Worm (Caenorhabditis elegans) whole organism, L3 larva: ENCODE results near the gene C07H4.1.

Source experiments
- aly-2 ChIP-seq: fragments of 150-350 bp; optimal IDR thresholded peaks from 2 replicates; lab custom pipeline; 2014; ENCODE audit warnings: missing biosample characterization, missing genetic modification characterization
- ama-1 ChIP-seq: fragments of 150-350 bp; optimal IDR thresholded peaks from 2 replicates; lab custom pipeline; 2018
- ceh-16 ChIP-seq: sonication (generic microtip); optimal IDR thresholded peaks from 2 replicates; lab custom pipeline; 2017; ENCODE audit warnings: missing biosample characterization, missing genetic modification characterization
- ceh-28 ChIP-seq: fragments of 150-350 bp; optimal IDR thresholded peaks from 2 replicates; lab custom pipeline; 2014; ENCODE audit warnings: missing biosample characterization, missing genetic modification reagents, missing genetic modification characterization
- ceh-82 ChIP-seq: fragments of 150-350 bp; optimal IDR thresholded peaks from 2 replicates; lab custom pipeline; 2014; ENCODE audit warnings: missing biosample characterization, missing genetic modification characterization
- ceh-9 ChIP-seq: sonication (generic microtip); optimal IDR thresholded peaks from 2 replicates; lab custom pipeline; 2018; ENCODE audit warnings: missing biosample characterization, missing genetic modification characterization
- daf-12 ChIP-seq: fragments of 150-350 bp; optimal IDR thresholded peaks from 2 replicates; lab custom pipeline; 2014; ENCODE audit warnings: missing biosample characterization, missing genetic modification reagents, missing genetic modification characterization
- egl-27 ChIP-seq: sonication (generic microtip); optimal IDR thresholded peaks from 4 replicates; lab custom pipeline; 2017; ENCODE audit warnings: missing biosample characterization, missing genetic modification reagents, missing genetic modification characterization
- elt-2 ChIP-seq: sonication (generic microtip); optimal IDR thresholded peaks from 2 replicates; lab custom pipeline; 2016; ENCODE audit warnings: missing genetic modification reagents, mild to moderate bottlenecking, missing genetic modification characterization, missing compliant biosample characterization
- elt-3 ChIP-seq, 3 experiments: fragments of 150-350 bp in 1 of 3; sonication (generic microtip) in 2 of 3; optimal IDR thresholded peaks; 2 replicates in 2 of 3; 4 replicates in 1 of 3; lab custom pipeline; 2014 to 2017; ENCODE audit warnings: missing biosample characterization in 3 of 3, missing genetic modification characterization in 3 of 3
- eor-1 ChIP-seq, 2 experiments: fragments of 150-350 bp; optimal IDR thresholded peaks; 2 replicates each; lab custom pipeline; 2014 to 2018; ENCODE audit warnings: missing biosample characterization in 2 of 2, missing genetic modification characterization in 2 of 2
- fkh-10 ChIP-seq: sonication (generic microtip); optimal IDR thresholded peaks from 2 replicates; lab custom pipeline; 2017; ENCODE audit warnings: missing biosample characterization, missing genetic modification reagents, missing genetic modification characterization
- fos-1 ChIP-seq: fragments of 150-350 bp; optimal IDR thresholded peaks from 2 replicates; lab custom pipeline; 2014; ENCODE audit warnings: missing biosample characterization, missing genetic modification characterization
- hmg-11 ChIP-seq: sonication (generic microtip); optimal IDR thresholded peaks from 2 replicates; lab custom pipeline; 2016; ENCODE audit warnings: missing genetic modification characterization, missing compliant biosample characterization
- lin-15B ChIP-seq: fragments of 150-350 bp; optimal IDR thresholded peaks from 2 replicates; lab custom pipeline; 2014; ENCODE audit warnings: missing biosample characterization, missing genetic modification characterization
- lin-39 ChIP-seq: fragments of 150-350 bp; optimal IDR thresholded peaks from 2 replicates; lab custom pipeline; 2018; ENCODE audit warnings: missing biosample characterization, missing genetic modification reagents, missing genetic modification characterization
- lsy-12 ChIP-seq: sonication (generic microtip); optimal IDR thresholded peaks from 2 replicates; lab custom pipeline; 2016; ENCODE audit warnings: mild to moderate bottlenecking, missing genetic modification characterization, missing compliant biosample characterization
- mdl-1 ChIP-seq: fragments of 150-350 bp; optimal IDR thresholded peaks from 2 replicates; lab custom pipeline; 2014; ENCODE audit warnings: missing biosample characterization, missing genetic modification characterization
- nfya-1 ChIP-seq: sonication (generic microtip); optimal IDR thresholded peaks from 2 replicates; lab custom pipeline; 2017; ENCODE audit warnings: missing genetic modification characterization, mild to moderate bottlenecking, missing compliant biosample characterization, antibody characterized with exemption, moderate library complexity; ENCODE audit not compliant: insufficient read depth
- nhr-11 ChIP-seq: fragments of 150-350 bp; optimal IDR thresholded peaks from 2 replicates; lab custom pipeline; 2014; ENCODE audit warnings: missing biosample characterization, missing genetic modification characterization
- nhr-12 ChIP-seq: fragments of 150-350 bp; optimal IDR thresholded peaks from 2 replicates; lab custom pipeline; 2014; ENCODE audit warnings: missing biosample characterization, missing genetic modification characterization
- nhr-23 ChIP-seq: fragments of 150-350 bp; optimal IDR thresholded peaks from 2 replicates; lab custom pipeline; 2014; ENCODE audit warnings: missing biosample characterization, missing genetic modification reagents, missing genetic modification characterization
- nhr-237 ChIP-seq: fragments of 150-350 bp; optimal IDR thresholded peaks from 2 replicates; lab custom pipeline; 2014; ENCODE audit warnings: missing biosample characterization, missing genetic modification characterization
- nhr-25 ChIP-seq: sonication (generic microtip); optimal IDR thresholded peaks from 2 replicates; lab custom pipeline; 2017; ENCODE audit warnings: missing biosample characterization, missing genetic modification characterization
- nhr-28 ChIP-seq: fragments of 150-350 bp; optimal IDR thresholded peaks from 2 replicates; lab custom pipeline; 2014; ENCODE audit warnings: missing biosample characterization, missing genetic modification characterization
- nhr-67 ChIP-seq: fragments of 150-350 bp; optimal IDR thresholded peaks from 2 replicates; lab custom pipeline; 2014; ENCODE audit warnings: missing biosample characterization, missing genetic modification characterization
- nhr-76 ChIP-seq: fragments of 150-350 bp; sonication (generic microtip); optimal IDR thresholded peaks from 5 replicates; lab custom pipeline; 2014; ENCODE audit warnings: missing biosample characterization, missing genetic modification characterization
- nhr-77 ChIP-seq: fragments of 150-350 bp; optimal IDR thresholded peaks from 2 replicates; lab custom pipeline; 2014; ENCODE audit warnings: missing biosample characterization, missing genetic modification characterization
- pha-4 ChIP-seq: fragments of 150-350 bp; optimal IDR thresholded peaks from 2 replicates; lab custom pipeline; 2014; ENCODE audit warnings: missing biosample characterization, missing genetic modification reagents, missing genetic modification characterization
- pqm-1 ChIP-seq: fragments of 150-350 bp; optimal IDR thresholded peaks from 2 replicates; lab custom pipeline; 2017; ENCODE audit warnings: missing biosample characterization, missing genetic modification characterization, inconsistent platforms
- sea-2 ChIP-seq: fragments of 150-350 bp; sonication (generic microtip); optimal IDR thresholded peaks from 4 replicates; lab custom pipeline; 2014; ENCODE audit warnings: missing biosample characterization, missing genetic modification reagents, missing genetic modification characterization
- skn-1 ChIP-seq: fragments of 150-350 bp; optimal IDR thresholded peaks from 2 replicates; lab custom pipeline; 2014; ENCODE audit warnings: missing biosample characterization, missing genetic modification characterization
- tbx-2 ChIP-seq: sonication (generic microtip); optimal IDR thresholded peaks from 2 replicates; lab custom pipeline; 2016; ENCODE audit warnings: mild to moderate bottlenecking, missing genetic modification characterization, missing compliant biosample characterization
- unc-62 ChIP-seq: fragments of 150-350 bp; sonication (generic microtip); optimal IDR thresholded peaks from 4 replicates; lab custom pipeline; 2014; ENCODE audit warnings: missing biosample characterization, missing genetic modification reagents, missing genetic modification characterization
- zag-1 ChIP-seq: fragments of 150-350 bp; optimal IDR thresholded peaks from 2 replicates; lab custom pipeline; 2014; ENCODE audit warnings: missing biosample characterization, missing genetic modification characterization
- ztf-11 ChIP-seq: fragments of 150-350 bp; optimal IDR thresholded peaks from 2 replicates; lab custom pipeline; 2014; ENCODE audit warnings: missing biosample characterization, missing genetic modification characterization
- ztf-4 ChIP-seq: fragments of 150-350 bp; optimal IDR thresholded peaks from 2 replicates; lab custom pipeline; 2014; ENCODE audit warnings: missing biosample characterization, missing genetic modification characterization

Gene C07H4.1

DNA sequence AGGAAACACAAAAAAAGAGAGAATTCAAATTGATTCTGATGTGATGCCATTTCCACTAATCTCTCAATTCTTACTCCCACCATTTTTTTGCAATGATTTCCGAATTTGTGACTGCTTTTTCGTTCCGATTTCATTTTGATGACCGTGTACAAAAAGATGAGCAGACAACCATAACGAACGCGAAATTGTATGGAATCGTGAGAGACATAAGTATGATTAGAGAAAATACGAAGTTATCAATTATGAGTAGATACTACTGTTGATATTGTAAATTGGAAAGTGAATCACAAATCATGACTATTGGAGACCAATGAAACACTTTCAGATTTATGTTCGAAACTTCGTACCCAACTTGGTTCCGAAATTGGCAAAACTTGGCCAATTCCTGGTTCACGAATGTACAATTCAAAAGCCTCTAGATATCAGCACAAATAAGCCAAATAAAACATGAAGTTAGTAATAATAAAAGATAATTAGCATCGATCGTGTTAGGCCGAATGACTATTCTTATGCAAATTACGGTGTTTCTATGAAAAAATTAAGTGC is 18.1 kb upstream of the C07H4.1 start:
- TF ChIP-seq nhr-25 (tag; lab: Kevin White, UChicago) (no peak), ceh-9 (no peak), pqm-1 (tag; lab: Kevin White, UChicago) (peak; percentile 59), elt-2 (tag; lab: Kevin White, UChicago) (peak; percentile 37), fkh-10 (GFP tag; lab: Kevin White, UChicago) (no peak)

DNA sequence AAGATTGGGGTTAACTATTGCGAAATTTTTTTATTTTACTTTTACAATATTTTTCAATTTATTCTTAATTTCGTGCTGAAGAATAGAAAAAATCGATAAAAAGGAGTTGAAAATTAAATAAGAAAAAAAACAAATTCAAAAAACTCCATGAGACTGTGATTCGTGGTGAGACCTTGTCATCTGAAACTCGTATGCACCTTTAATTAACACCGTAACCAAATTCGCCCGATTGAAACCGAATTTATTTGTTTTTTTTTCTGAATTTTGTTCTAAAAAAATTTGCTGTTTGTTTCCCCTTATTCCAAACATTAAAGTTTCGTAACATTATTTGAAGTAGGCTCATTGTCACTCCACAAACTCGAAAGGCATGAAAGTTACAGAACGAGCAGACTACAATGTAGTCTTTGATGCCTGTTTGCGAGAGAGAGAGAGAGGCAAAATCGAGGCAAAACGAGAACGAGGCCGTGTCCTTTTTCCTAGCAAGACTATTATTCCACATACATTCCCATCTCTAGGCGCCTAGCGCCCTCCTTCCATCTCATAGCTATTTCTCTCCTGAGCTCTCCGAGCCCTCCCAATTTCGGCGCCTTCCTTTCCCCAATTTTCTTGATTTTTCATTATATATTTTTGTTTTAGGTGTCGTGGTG is 15.5 kb upstream of the C07H4.1 start, which contains the start of gene T24H10.4:
Gene T24H10.4 (plus strand): TSS at position 630 of the 647 bp plus-strand sequence.
- peak; percentile 26 for TF ChIP-seq nfya-1 (tag; lab: Kevin White, UChicago)
- TF ChIP-seq unc-62 (GFP tag; lab: Kevin White, UChicago): no peak
- no peak for TF ChIP-seq nhr-25 (tag; lab: Kevin White, UChicago)
- TF ChIP-seq skn-1 (tag; lab: Kevin White, UChicago): peak; percentile 3
- TF ChIP-seq lin-39: peak; percentile 72
- peak; percentile 35 for TF ChIP-seq hmg-11 (tag; lab: Kevin White, UChicago)

DNA sequence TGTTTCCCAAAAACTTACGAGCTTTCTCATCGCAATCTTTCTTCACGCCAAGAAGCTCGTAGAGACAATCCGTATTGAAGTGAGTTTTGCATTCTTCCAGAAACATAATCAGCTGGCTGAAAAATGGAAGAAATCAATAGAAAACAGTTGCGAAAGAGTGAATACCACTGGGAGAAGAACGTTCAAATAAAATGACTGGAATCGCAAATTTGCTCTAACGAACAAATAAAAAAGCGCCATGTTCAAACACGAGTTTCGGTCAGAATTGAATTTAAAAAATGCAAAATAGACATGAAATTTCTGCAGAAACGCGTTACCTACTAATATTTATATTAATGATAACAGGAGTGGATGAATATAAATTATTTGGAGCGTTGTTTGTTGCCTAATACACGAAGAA is 15.0 kb upstream of the C07H4.1 start, which contains the start of gene dnj-23:
Gene dnj-23 (minus strand): TSS at position 158 of the 400 bp plus-strand sequence.
- TF ChIP-seq nfya-1 (tag; lab: Kevin White, UChicago): peak; percentile 50
- no peak for TF ChIP-seq elt-3 (tag; optimal IDR thresholded peaks at IDR 0.05; lab: Kevin White, UChicago)
- peak; percentile 35 for TF ChIP-seq lin-15B
- no peak for TF ChIP-seq nhr-28
- peak; percentile 16 for TF ChIP-seq nhr-25 (tag; lab: Kevin White, UChicago)
- peak; percentile 45 for TF ChIP-seq pha-4 (tag; lab: Kevin White, UChicago)
- TF ChIP-seq skn-1 (tag; lab: Kevin White, UChicago): peak; percentile 28
- peak; percentile 15 for TF ChIP-seq lin-39
- TF ChIP-seq ztf-4: no peak

DNA sequence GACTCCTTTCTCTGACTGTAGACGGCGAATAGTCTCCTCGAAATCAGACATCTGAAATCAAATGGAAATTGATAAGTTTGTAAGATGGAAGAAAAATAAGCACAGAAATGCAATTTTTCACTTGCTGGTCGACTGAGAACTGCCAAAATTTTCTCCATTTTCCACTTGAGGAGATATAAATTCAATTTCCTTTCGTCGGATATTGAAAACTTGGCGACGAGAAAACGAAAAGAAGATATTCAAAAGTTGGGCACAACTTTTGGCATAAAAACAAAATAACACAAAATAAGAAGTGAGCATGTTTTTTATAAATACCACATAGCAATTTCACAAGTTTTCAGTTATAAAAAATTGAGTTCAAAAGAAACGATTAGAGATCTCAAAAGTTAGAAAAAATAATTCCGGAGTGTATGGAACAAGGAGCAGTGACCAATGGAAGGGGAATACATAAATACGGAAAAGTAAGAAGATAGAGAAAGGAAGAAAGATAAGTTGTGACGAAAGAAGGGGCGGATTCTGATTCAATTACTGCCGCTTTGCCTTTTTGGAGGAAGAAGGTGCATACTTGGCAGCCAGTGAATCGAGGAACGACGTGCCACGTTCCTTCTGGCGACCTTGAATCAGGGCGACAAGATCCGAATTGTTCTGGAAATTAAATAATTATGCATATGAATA is 13.7 kb upstream of the C07H4.1 start, which contains the start of gene dyrb-1:
Gene dyrb-1 (minus strand): TSS at position 51 of the 675 bp plus-strand sequence.
- TF ChIP-seq eor-1 (tag; optimal IDR thresholded peaks at IDR 0.05; lab: Kevin White, UChicago) (no peak), ceh-28 (no peak), nhr-12 (tag; lab: Kevin White, UChicago) (no peak)
- TF ChIP-seq, all 47 proteins: peak for 0

DNA sequence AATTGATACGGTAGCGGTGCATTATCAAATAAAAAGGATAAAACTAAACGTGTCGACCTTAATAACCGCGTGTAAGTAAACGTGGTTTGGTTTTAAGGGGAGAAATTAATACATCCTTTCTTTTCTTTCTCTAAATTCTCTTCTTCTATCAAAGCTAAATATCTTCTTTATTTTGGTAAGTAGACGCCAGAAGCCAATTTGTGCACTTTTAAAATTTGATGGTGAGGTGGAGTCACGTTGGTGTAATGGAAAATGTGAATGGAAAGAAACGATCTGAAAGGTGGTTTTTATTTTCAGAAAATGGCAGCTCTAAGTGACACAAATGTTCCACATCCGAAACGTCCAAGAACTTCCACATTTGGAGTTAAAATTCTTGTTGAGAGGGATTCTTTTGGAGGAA is 7.3 kb upstream of the C07H4.1 start, which contains the start of gene T24H10.5:
Gene T24H10.5 (plus strand): TSS at position 301 of the 400 bp plus-strand sequence.
- TF ChIP-seq elt-3 (tag; optimal IDR thresholded peaks at IDR 0.05; lab: Kevin White, UChicago): no peak
- TF ChIP-seq ztf-11 (tag; lab: Kevin White, UChicago): no peak
- no peak for TF ChIP-seq nhr-12 (tag; lab: Kevin White, UChicago)
- TF ChIP-seq ama-1 (lab: Kevin White, UChicago): no peak
- no peak for TF ChIP-seq nhr-77 (tag; lab: Kevin White, UChicago)
- TF ChIP-seq ceh-82 (tag; lab: Kevin White, UChicago): no peak
- no peak for TF ChIP-seq daf-12 (tag; lab: Kevin White, UChicago)
- TF ChIP-seq skn-1 (tag; lab: Kevin White, UChicago): no peak
- no peak for TF ChIP-seq fos-1
- TF ChIP-seq zag-1 (tag; lab: Kevin White, UChicago): no peak
- TF ChIP-seq nhr-25 (tag; lab: Kevin White, UChicago): no peak
- no peak for TF ChIP-seq nhr-11 (tag; lab: Kevin White, UChicago)
- no peak for TF ChIP-seq egl-27 (tag; lab: Kevin White, UChicago)
- no peak for TF ChIP-seq nhr-28
- no peak for TF ChIP-seq nhr-76
- TF ChIP-seq tbx-2 (tag; lab: Kevin White, UChicago): no peak

DNA sequence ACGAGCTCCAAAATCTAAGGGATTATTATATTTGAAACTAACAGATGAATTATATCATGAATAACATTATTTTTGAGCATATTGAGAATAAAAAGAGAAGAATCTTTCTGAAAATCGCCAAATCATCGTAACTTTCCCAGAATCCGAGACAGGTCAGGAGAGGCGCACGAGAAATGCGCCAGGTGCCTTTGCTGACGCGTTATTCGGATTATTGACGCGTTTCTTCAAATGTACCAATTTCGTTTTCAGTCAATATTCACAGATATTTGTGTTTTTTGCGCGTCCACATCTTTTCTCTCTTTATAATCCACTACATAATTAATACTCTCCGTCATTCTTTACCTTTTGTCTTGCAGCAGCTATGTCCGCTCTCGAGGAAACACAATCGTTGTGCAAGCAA is 5.5 kb upstream of the C07H4.1 start, which contains the start of gene T24H10.1:
Gene T24H10.1 (plus strand): TSS at position 355 of the 400 bp plus-strand sequence.
- no peak for TF ChIP-seq aly-2
- no peak for TF ChIP-seq fkh-10 (GFP tag; lab: Kevin White, UChicago)
- TF ChIP-seq eor-1 (tag; optimal IDR thresholded peaks at IDR 0.05; lab: Kevin White, UChicago): no peak
- no peak for TF ChIP-seq nhr-237
- no peak for TF ChIP-seq nhr-76
- no peak for TF ChIP-seq unc-62 (GFP tag; lab: Kevin White, UChicago)
- no peak for TF ChIP-seq sea-2 (GFP tag; lab: Kevin White, UChicago)
- TF ChIP-seq nhr-12 (tag; lab: Kevin White, UChicago): no peak
- peak; percentile 65 for TF ChIP-seq nhr-23 (tag; lab: Kevin White, UChicago)
- TF ChIP-seq daf-12 (tag; lab: Kevin White, UChicago): no peak
- peak; percentile 28 for TF ChIP-seq ceh-28
- peak; percentile 51 for TF ChIP-seq nhr-25 (tag; lab: Kevin White, UChicago)
- TF ChIP-seq ceh-16 (tag; lab: Kevin White, UChicago): no peak
- TF ChIP-seq pha-4 (tag; lab: Kevin White, UChicago): peak; percentile 72
- no peak for TF ChIP-seq ztf-4
- no peak for TF ChIP-seq ama-1 (lab: Kevin White, UChicago)
- TF ChIP-seq skn-1 (tag; lab: Kevin White, UChicago): peak; percentile 72
- TF ChIP-seq nhr-67 (tag; lab: Kevin White, UChicago): no peak
- TF ChIP-seq egl-27 (tag; lab: Kevin White, UChicago): no peak
- peak; percentile 14 for TF ChIP-seq lsy-12 (tag; lab: Kevin White, UChicago)
- peak; percentile 72 for TF ChIP-seq nfya-1 (tag; lab: Kevin White, UChicago)
- no peak for TF ChIP-seq mdl-1 (tag; lab: Kevin White, UChicago)
- TF ChIP-seq tbx-2 (tag; lab: Kevin White, UChicago): peak; percentile 55
- TF ChIP-seq nhr-77 (tag; lab: Kevin White, UChicago): no peak
